Worm (Caenorhabditis elegans): Measurements from ENCODE around the gene F38A5.2.

- TF ChIP-seq lin-39 (tag; optimal IDR thresholded peaks at IDR 0.05) (no peak), blmp-1 (tag; optimal IDR thresholded peaks at IDR 0.05) (no peak), snpc-4 (tag; optimal IDR thresholded peaks at IDR 0.05) (no peak), skn-1 (tag; optimal IDR thresholded peaks at IDR 0.05) (no peak), egl-27 (tag; optimal IDR thresholded peaks at IDR 0.05) (no peak), grh-1 (GFP tag; IDR thresholded peaks at IDR 0.05) (no peak), aha-1 (tag; optimal IDR thresholded peaks at IDR 0.05) (no peak), lin-15B (tag; optimal IDR thresholded peaks at IDR 0.05) (no peak), zag-1 (tag; optimal IDR thresholded peaks at IDR 0.05) (no peak), tlp-1 (tag; optimal IDR thresholded peaks at IDR 0.05) (no peak)
Observed at ce11 chrIV:6535908-6536307, 49.3 kb downstream of the F38A5.2 start, which contains the start of gene C01G5.3.

Data from whole organism, L1 larva.